Worm (Caenorhabditis elegans) whole organism, late embryonic: ENCODE results near the gene clec-137.
A peak's percentile ranks its signal among the peaks of the same experiment; 100 is the strongest.

Experiments used
- C08G9.2 ChIP-seq: sonication (generic microtip); optimal IDR thresholded peaks from 2 replicates; lab custom pipeline; 2016; ENCODE audit warnings: mild to moderate bottlenecking, missing genetic modification characterization, moderate library complexity, missing compliant biosample characterization
- F13H6.1 ChIP-seq: sonication (generic microtip); optimal IDR thresholded peaks from 2 replicates; lab custom pipeline; 2016; ENCODE audit warnings: missing genetic modification characterization, missing compliant biosample characterization
- K09A11.1 ChIP-seq: sonication (generic microtip); optimal IDR thresholded peaks from 2 replicates; lab custom pipeline; 2017; ENCODE audit warnings: antibody characterized with exemption, mild to moderate bottlenecking, missing genetic modification characterization, missing compliant biosample characterization; ENCODE audit not compliant: insufficient read depth
- T23F11.4 ChIP-seq: fragments of 200-800 bp; sonication (Bioruptor generic); optimal IDR thresholded peaks from 2 replicates; lab custom pipeline; 2018; ENCODE audit warnings: mild to moderate bottlenecking, missing genetic modification characterization, missing compliant biosample characterization
- Y22D7AL.16 ChIP-seq: sonication (generic microtip); optimal IDR thresholded peaks from 2 replicates; lab custom pipeline; 2016; ENCODE audit warnings: missing genetic modification characterization, missing compliant biosample characterization
- ahr-1 ChIP-seq: sonication (generic microtip); optimal IDR thresholded peaks from 2 replicates; lab custom pipeline; 2016; ENCODE audit warnings: missing genetic modification characterization, missing compliant biosample characterization
- ceh-14 ChIP-seq: sonication (generic microtip); optimal IDR thresholded peaks from 2 replicates; lab custom pipeline; 2016; ENCODE audit warnings: missing genotype, missing genetic modification characterization, missing compliant biosample characterization
- ceh-18 ChIP-seq: sonication (generic microtip); optimal IDR thresholded peaks from 2 replicates; lab custom pipeline; 2016; ENCODE audit warnings: missing genetic modification characterization, missing compliant biosample characterization
- ceh-19 ChIP-seq: fragments of 200-800 bp; sonication (Bioruptor generic); optimal IDR thresholded peaks from 2 replicates; lab custom pipeline; 2018; ENCODE audit warnings: mild to moderate bottlenecking, missing genetic modification characterization, missing compliant biosample characterization
- ceh-2 ChIP-seq: sonication (generic microtip); optimal IDR thresholded peaks from 2 replicates; lab custom pipeline; 2016; ENCODE audit warnings: missing genotype, missing genetic modification characterization, missing compliant biosample characterization
- ceh-22 ChIP-seq: sonication (generic microtip); optimal IDR thresholded peaks from 2 replicates; lab custom pipeline; 2017; ENCODE audit warnings: missing biosample characterization, missing genetic modification characterization
- ceh-30 ChIP-seq: fragments of 150-350 bp; optimal IDR thresholded peaks from 2 replicates; lab custom pipeline; 2014; ENCODE audit warnings: missing biosample characterization, missing genetic modification characterization
- ceh-31 ChIP-seq: sonication (generic microtip); optimal IDR thresholded peaks from 2 replicates; lab custom pipeline; 2016; ENCODE audit warnings: missing genetic modification characterization, missing compliant biosample characterization
- ceh-6 ChIP-seq: fragments of 200-800 bp; sonication (Bioruptor generic); optimal IDR thresholded peaks from 2 replicates; lab custom pipeline; 2018; ENCODE audit warnings: mild to moderate bottlenecking, missing genetic modification characterization, missing compliant biosample characterization
- ceh-9 ChIP-seq: sonication (generic microtip); optimal IDR thresholded peaks from 2 replicates; lab custom pipeline; 2016; ENCODE audit warnings: mild to moderate bottlenecking, missing genetic modification characterization, inconsistent platforms, missing compliant biosample characterization
- che-1 ChIP-seq: sonication (generic microtip); optimal IDR thresholded peaks from 2 replicates; lab custom pipeline; 2016; ENCODE audit warnings: mild to moderate bottlenecking, missing genetic modification characterization, missing compliant biosample characterization
- dve-1 ChIP-seq: sonication (generic microtip); optimal IDR thresholded peaks from 2 replicates; lab custom pipeline; 2017; ENCODE audit warnings: antibody characterized with exemption, mild to moderate bottlenecking, missing genetic modification characterization, missing compliant biosample characterization
- elt-2 ChIP-seq: sonication (generic microtip); optimal IDR thresholded peaks from 2 replicates; lab custom pipeline; 2016; ENCODE audit warnings: missing genetic modification reagents, missing genetic modification characterization, missing compliant biosample characterization
- elt-4 ChIP-seq: sonication (generic microtip); optimal IDR thresholded peaks from 2 replicates; lab custom pipeline; 2016; ENCODE audit warnings: missing genetic modification characterization, missing compliant biosample characterization
- ets-4 ChIP-seq: sonication (generic microtip); optimal IDR thresholded peaks from 2 replicates; lab custom pipeline; 2016; ENCODE audit warnings: missing genetic modification characterization, missing compliant biosample characterization
- fax-1 ChIP-seq: sonication (generic microtip); optimal IDR thresholded peaks from 2 replicates; lab custom pipeline; 2016; ENCODE audit warnings: missing genotype, missing genetic modification characterization, missing compliant biosample characterization
- fkh-10 ChIP-seq: fragments of 150-350 bp; optimal IDR thresholded peaks from 2 replicates; lab custom pipeline; 2014; ENCODE audit warnings: missing biosample characterization, missing genetic modification reagents, missing genetic modification characterization
- fkh-6 ChIP-seq: sonication (generic microtip); optimal IDR thresholded peaks from 2 replicates; lab custom pipeline; 2016; ENCODE audit warnings: missing genetic modification characterization, missing compliant biosample characterization
- hlh-13 ChIP-seq: fragments of 200-800 bp; sonication (Bioruptor generic); optimal IDR thresholded peaks from 2 replicates; lab custom pipeline; 2018; ENCODE audit warnings: mild to moderate bottlenecking, missing genetic modification characterization, missing compliant biosample characterization
- hlh-6 ChIP-seq: sonication (generic microtip); optimal IDR thresholded peaks from 2 replicates; lab custom pipeline; 2016; ENCODE audit warnings: missing genotype, missing genetic modification characterization, missing compliant biosample characterization
- hlh-8 ChIP-seq: sonication (generic microtip); optimal IDR thresholded peaks from 2 replicates; lab custom pipeline; 2016; ENCODE audit warnings: missing genotype, missing genetic modification characterization, missing compliant biosample characterization
- lim-6 ChIP-seq: sonication (generic microtip); optimal IDR thresholded peaks from 2 replicates; lab custom pipeline; 2016; ENCODE audit warnings: missing genetic modification characterization, missing compliant biosample characterization
- lin-11 ChIP-seq: fragments of 200-800 bp; sonication (Bioruptor generic); optimal IDR thresholded peaks from 2 replicates; lab custom pipeline; 2018; ENCODE audit warnings: mild to moderate bottlenecking, missing genetic modification characterization, missing compliant biosample characterization
- madf-2 ChIP-seq: sonication (generic microtip); optimal IDR thresholded peaks from 2 replicates; lab custom pipeline; 2017; ENCODE audit warnings: missing genetic modification characterization, missing compliant biosample characterization
- nfya-1 ChIP-seq: sonication (generic microtip); optimal IDR thresholded peaks from 2 replicates; lab custom pipeline; 2017; ENCODE audit warnings: missing genetic modification characterization, mild to moderate bottlenecking, missing compliant biosample characterization, antibody characterized with exemption, moderate library complexity
- nhr-11 ChIP-seq: fragments of 150-350 bp; optimal IDR thresholded peaks from 2 replicates; lab custom pipeline; 2014; ENCODE audit warnings: missing biosample characterization, missing genetic modification characterization
- odd-2 ChIP-seq: sonication (generic microtip); optimal IDR thresholded peaks from 2 replicates; lab custom pipeline; 2017; ENCODE audit warnings: antibody characterized with exemption, mild to moderate bottlenecking, missing genetic modification characterization, missing compliant biosample characterization
- pag-3 ChIP-seq: sonication (generic microtip); optimal IDR thresholded peaks from 2 replicates; lab custom pipeline; 2016; ENCODE audit warnings: missing compliant biosample characterization, missing genetic modification characterization, borderline replicate concordance
- pha-4 ChIP-seq: fragments of 150-350 bp; optimal IDR thresholded peaks from 2 replicates; lab custom pipeline; 2018; ENCODE audit warnings: missing biosample characterization, missing genetic modification reagents, missing genetic modification characterization
- pqm-1 ChIP-seq: sonication (generic microtip); optimal IDR thresholded peaks from 2 replicates; lab custom pipeline; 2016; ENCODE audit warnings: missing genetic modification characterization, missing compliant biosample characterization
- pros-1 ChIP-seq: fragments of 150-350 bp; optimal IDR thresholded peaks from 2 replicates; lab custom pipeline; 2014; ENCODE audit warnings: missing biosample characterization, missing genetic modification reagents, missing genetic modification characterization
- rnt-1 ChIP-seq: sonication (generic microtip); optimal IDR thresholded peaks from 2 replicates; lab custom pipeline; 2016; ENCODE audit warnings: missing genetic modification characterization, missing compliant biosample characterization
- syd-9 ChIP-seq: sonication (generic microtip); optimal IDR thresholded peaks from 2 replicates; lab custom pipeline; 2016; ENCODE audit warnings: mild to moderate bottlenecking, missing genetic modification characterization, moderate library complexity, missing compliant biosample characterization
- tbx-2 ChIP-seq: sonication (generic microtip); optimal IDR thresholded peaks from 2 replicates; lab custom pipeline; 2016; ENCODE audit warnings: missing genetic modification characterization, missing compliant biosample characterization
- tbx-7 ChIP-seq: sonication (generic microtip); optimal IDR thresholded peaks from 2 replicates; lab custom pipeline; 2016; ENCODE audit warnings: missing genotype, missing genetic modification characterization, missing compliant biosample characterization
- ttx-3 ChIP-seq: sonication (generic microtip); optimal IDR thresholded peaks from 2 replicates; lab custom pipeline; 2016; ENCODE audit warnings: missing genetic modification reagents, missing genetic modification characterization, missing compliant biosample characterization
- unc-42 ChIP-seq: sonication (generic microtip); optimal IDR thresholded peaks from 2 replicates; lab custom pipeline; 2016; ENCODE audit warnings: missing genotype, missing genetic modification characterization, missing compliant biosample characterization
- zip-5 ChIP-seq: sonication (generic microtip); optimal IDR thresholded peaks from 2 replicates; lab custom pipeline; 2016; ENCODE audit warnings: missing genetic modification characterization, missing compliant biosample characterization

Gene clec-137

DNA sequence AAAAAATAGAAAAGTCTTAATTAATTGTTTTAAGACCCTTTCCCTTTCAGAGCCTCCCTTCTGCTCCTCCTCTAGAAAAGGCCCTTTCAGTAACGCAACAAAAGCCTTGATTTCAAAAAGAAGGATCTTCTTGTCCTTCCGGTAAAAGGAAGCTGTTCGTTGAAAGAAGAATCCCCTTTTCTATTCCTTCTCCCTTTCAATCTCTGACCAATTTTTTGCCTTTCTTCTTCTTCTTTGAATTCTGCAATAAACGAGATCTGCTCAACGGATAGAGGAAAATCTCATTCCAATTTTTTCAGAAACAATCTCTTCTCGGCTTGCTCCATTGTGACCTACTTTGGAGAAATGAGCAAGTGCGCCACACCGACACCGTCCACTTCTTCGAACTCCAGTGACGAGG, 9.8 kb downstream of the clec-137 start, which contains the start of gene F35D11.3:
TSS of gene F35D11.3 (plus strand) at position 300 of the 400 bp plus-strand sequence.
- TF ChIP-seq ceh-30 = no peak

DNA sequence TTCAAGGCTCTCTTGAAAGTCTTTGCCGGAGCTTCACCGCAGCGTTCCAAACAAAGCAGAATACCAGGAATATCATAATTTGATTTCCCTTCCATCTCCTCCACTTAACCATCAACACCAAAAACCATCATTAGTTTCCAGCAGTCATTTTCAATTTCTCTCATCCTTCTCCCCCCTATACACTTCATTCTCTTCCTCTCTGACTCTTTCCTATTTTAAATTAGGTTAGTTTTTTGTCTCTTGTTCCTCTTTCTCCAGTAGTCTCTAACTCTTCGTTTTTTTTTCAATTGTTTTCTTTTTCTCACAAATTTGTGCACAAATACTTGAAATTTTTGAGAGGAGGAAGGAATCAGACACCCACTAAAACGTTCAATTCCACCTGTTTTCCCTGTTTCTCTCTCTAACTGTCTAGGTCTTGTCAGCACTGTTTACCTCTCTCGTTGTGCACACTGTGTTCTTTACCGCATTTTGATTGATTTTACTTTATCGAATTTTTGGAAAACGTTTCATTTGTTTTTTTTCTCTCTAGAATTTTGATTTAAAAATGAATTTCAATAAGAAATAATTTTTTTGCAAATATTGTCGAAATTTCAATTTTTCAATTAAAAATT, 11.1 kb downstream of the clec-137 start:
- TF ChIP-seq unc-42 (tag; lab: Kevin White, UChicago) (peak; percentile 69), hlh-8 (no peak)

DNA sequence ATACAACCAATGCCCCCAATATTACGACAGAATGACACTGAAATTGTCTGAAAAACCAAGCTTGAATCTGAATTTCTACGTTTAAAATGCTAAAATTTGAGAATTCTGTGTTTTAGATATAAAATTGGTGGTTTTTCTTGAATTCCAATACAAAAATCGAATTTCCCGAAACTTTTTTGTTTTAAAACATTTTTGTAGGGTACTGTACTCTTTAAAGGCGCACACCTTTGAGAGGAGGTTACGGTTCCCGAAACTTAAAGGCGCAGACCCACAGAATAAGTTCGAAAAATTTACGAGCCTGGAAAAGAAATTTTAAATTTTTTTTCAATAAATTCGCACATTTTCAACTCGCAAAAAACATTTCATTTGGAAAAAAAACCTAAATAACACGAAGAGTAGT, 13.2 kb downstream of the clec-137 start:
- no peak for TF ChIP-seq ceh-14
- TF ChIP-seq dve-1 (tag; lab: Kevin White, UChicago) = no peak
- no peak for TF ChIP-seq ahr-1
- TF ChIP-seq ceh-18 (tag; lab: Kevin White, UChicago) = no peak
- TF ChIP-seq syd-9 (tag; lab: Kevin White, UChicago) = no peak
- TF ChIP-seq pag-3 = no peak
- no peak for TF ChIP-seq madf-2 (tag; lab: Kevin White, UChicago)
- TF ChIP-seq ceh-30 = no peak
- no peak for TF ChIP-seq ceh-9 (tag; lab: Kevin White, UChicago)
- TF ChIP-seq ceh-6 (GFP tag; lab: Kevin White, UChicago) = no peak
- no peak for TF ChIP-seq odd-2 (tag; lab: Kevin White, UChicago)
- no peak for TF ChIP-seq C08G9.2 (tag; lab: Kevin White, UChicago)
- no peak for TF ChIP-seq che-1 (tag; lab: Kevin White, UChicago)
- TF ChIP-seq tbx-2 (tag; lab: Kevin White, UChicago) = no peak
- TF ChIP-seq ceh-2 (tag; lab: Kevin White, UChicago) = no peak
- no peak for TF ChIP-seq pros-1 (tag; lab: Kevin White, UChicago)
- TF ChIP-seq T23F11.4 (GFP tag; lab: Kevin White, UChicago) = no peak
- TF ChIP-seq elt-4 = no peak
- TF ChIP-seq ceh-31 (tag; lab: Kevin White, UChicago) = no peak
- no peak for TF ChIP-seq K09A11.1 (tag; lab: Kevin White, UChicago)

DNA sequence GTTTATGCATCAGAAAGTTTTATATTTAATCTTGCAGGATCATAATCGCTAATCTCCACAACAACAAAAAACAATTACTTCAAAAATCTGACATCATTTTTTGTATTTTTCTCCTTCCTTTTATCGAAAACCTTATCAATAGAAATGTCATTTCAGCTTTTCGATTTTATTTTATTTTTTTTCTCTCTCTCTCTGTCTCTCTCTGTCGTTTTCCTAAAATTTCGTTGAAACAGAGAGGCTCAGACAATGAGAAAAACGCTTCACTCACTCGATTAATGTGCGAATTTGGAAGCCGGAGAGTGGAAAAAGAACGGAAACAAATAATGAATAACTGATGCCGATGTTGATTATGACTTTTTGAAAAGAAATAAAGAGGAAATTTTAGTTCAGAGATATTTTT, 13.7 kb downstream of the clec-137 start:
- peak; percentile 6 for TF ChIP-seq elt-2 (tag; lab: Kevin White, UChicago)
- no peak for TF ChIP-seq ceh-6 (GFP tag; lab: Kevin White, UChicago)
- TF ChIP-seq K09A11.1 (tag; lab: Kevin White, UChicago) = no peak
- TF ChIP-seq pha-4 (tag; lab: Kevin White, UChicago) = no peak

DNA sequence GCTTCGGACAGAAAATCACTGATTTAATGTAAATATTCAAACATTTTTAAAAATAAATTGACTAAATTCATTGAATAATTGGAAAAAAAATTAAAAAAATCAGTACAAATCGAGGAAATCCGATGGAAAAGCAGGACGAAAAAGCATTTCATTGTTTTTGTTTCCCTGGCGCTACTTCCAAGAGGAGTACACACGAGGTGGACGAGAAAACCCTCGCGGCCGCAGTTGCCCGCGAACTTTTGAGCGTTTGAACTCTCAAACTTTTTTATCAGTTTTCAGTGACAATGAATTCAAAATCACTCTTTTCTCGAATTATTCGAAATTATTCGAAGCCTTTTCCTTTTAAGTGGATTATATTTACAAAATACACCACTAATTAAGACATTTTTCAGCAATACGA, 14.9 kb downstream of the clec-137 start, which contains the start of gene F35D11.4:
TSS of gene F35D11.4 (plus strand) at position 393 of the 400 bp plus-strand sequence.
- peak; percentile 10 for TF ChIP-seq ttx-3 (tag; lab: Kevin White, UChicago)
- peak; percentile 94 for TF ChIP-seq ceh-31 (tag; lab: Kevin White, UChicago)
- TF ChIP-seq zip-5 (tag; lab: Kevin White, UChicago) = peak; percentile 79
- TF ChIP-seq dve-1 (tag; lab: Kevin White, UChicago) = no peak
- peak; percentile 22 for TF ChIP-seq fkh-6
- TF ChIP-seq ceh-14 = peak; percentile 49
- TF ChIP-seq ceh-9 (tag; lab: Kevin White, UChicago) = no peak
- peak; percentile 87 for TF ChIP-seq tbx-7 (tag; lab: Kevin White, UChicago)
- TF ChIP-seq hlh-6 = no peak
- TF ChIP-seq hlh-13 (GFP tag; lab: Kevin White, UChicago) = no peak
- peak; percentile 88 for TF ChIP-seq ets-4 (tag; lab: Kevin White, UChicago)
- peak; percentile 5 for TF ChIP-seq lim-6 (tag; lab: Kevin White, UChicago)
- no peak for TF ChIP-seq fkh-10 (GFP tag; lab: Kevin White, UChicago)
- peak; percentile 92 for TF ChIP-seq C08G9.2 (tag; lab: Kevin White, UChicago)
- no peak for TF ChIP-seq nhr-11 (tag; lab: Kevin White, UChicago)
- TF ChIP-seq F13H6.1 (tag; lab: Kevin White, UChicago) = peak; percentile 5
- no peak for TF ChIP-seq unc-42 (tag; lab: Kevin White, UChicago)
- TF ChIP-seq lin-11 = no peak
- peak; percentile 76 for TF ChIP-seq elt-2 (tag; lab: Kevin White, UChicago)
- TF ChIP-seq pros-1 (tag; lab: Kevin White, UChicago) = no peak
- TF ChIP-seq nfya-1 (tag; lab: Kevin White, UChicago) = peak; percentile 1
- TF ChIP-seq ceh-22 = no peak
- TF ChIP-seq tbx-2 (tag; lab: Kevin White, UChicago) = peak; percentile 87
- TF ChIP-seq fax-1 = peak; percentile 50
- TF ChIP-seq pqm-1 (tag; lab: Kevin White, UChicago) = peak; percentile 37
- no peak for TF ChIP-seq Y22D7AL.16 (tag; lab: Kevin White, UChicago)
- peak; percentile 26 for TF ChIP-seq ahr-1
- peak; percentile 89 for TF ChIP-seq ceh-2 (tag; lab: Kevin White, UChicago)
- no peak for TF ChIP-seq ceh-19 (GFP tag; lab: Kevin White, UChicago)
- peak; percentile 55 for TF ChIP-seq rnt-1 (tag; lab: Kevin White, UChicago)
